Fruit fly (Drosophila melanogaster) whole organism, embryonic: ENCODE results near the gene Adh.
A peak's percentile ranks its signal among the peaks of the same experiment; 100 is the strongest.

Experiments used
- Ada2b ChIP-seq: fragments of 200-800 bp; sonication (Bioruptor generic); IDR thresholded peaks from 2 replicates; pipeline ENCODE4 v1.3.6; 2022; ENCODE audit warnings: missing biosample characterization, missing genetic modification characterization
- B-H2 ChIP-seq: fragments of 200-800 bp; sonication (Bioruptor generic); optimal IDR thresholded peaks from 2 replicates; lab custom pipeline; 2018; ENCODE audit warnings: missing biosample characterization, mild to moderate bottlenecking, missing genetic modification characterization
- CG10543 ChIP-seq: fragments of 200-800 bp; sonication (Bioruptor generic); optimal IDR thresholded peaks from 3 replicates; lab custom pipeline; 2017; ENCODE audit warnings: missing biosample characterization, mild to moderate bottlenecking, missing genetic modification characterization, moderate library complexity
- CG15011 ChIP-seq: fragments of 200-800 bp; sonication (Bioruptor generic); optimal IDR thresholded peaks from 3 replicates; lab custom pipeline; 2018; ENCODE audit warnings: missing biosample characterization, mild to moderate bottlenecking, missing genetic modification characterization
- CG16813 ChIP-seq: fragments of 200-800 bp; sonication (Bioruptor generic); IDR thresholded peaks from 3 replicates; pipeline ENCODE4 v1.3.6; 2022; ENCODE audit warnings: missing biosample characterization, missing genetic modification characterization; ENCODE audit not compliant: partially characterized antibody
- CG17186 ChIP-seq: fragments of 200-800 bp; sonication (Bioruptor generic); optimal IDR thresholded peaks from 3 replicates; lab custom pipeline; 2017; ENCODE audit warnings: missing biosample characterization, missing genetic modification reagents, missing genetic modification characterization
- CG31441 ChIP-seq: fragments of 200-800 bp; sonication (Bioruptor generic); IDR thresholded peaks from 2 replicates; pipeline ENCODE4 v1.3.6; 2022; ENCODE audit warnings: missing biosample characterization, missing genetic modification characterization
- CG32772 ChIP-seq: fragments of 200-800 bp; sonication (Bioruptor generic); IDR thresholded peaks from 2 replicates; pipeline ENCODE4 v1.3.6; 2022; ENCODE audit warnings: missing biosample characterization, missing genetic modification characterization
- CG34376 ChIP-seq: fragments of 200-800 bp; sonication (Bioruptor generic); optimal IDR thresholded peaks from 2 replicates; lab custom pipeline; 2018; ENCODE audit warnings: missing biosample characterization, mild to moderate bottlenecking, missing genetic modification characterization
- CG4360 ChIP-seq: fragments of 200-800 bp; sonication (Bioruptor generic); IDR thresholded peaks from 2 replicates; pipeline ENCODE4 v1.3.6; 2022; ENCODE audit warnings: missing biosample characterization, missing genetic modification characterization
- CG5245 ChIP-seq: fragments of 200-800 bp; sonication (Bioruptor generic); optimal IDR thresholded peaks from 3 replicates; lab custom pipeline; 2016; ENCODE audit warnings: missing biosample characterization, missing genetic modification characterization
- CG6791 ChIP-seq: fragments of 200-800 bp; sonication (Bioruptor generic); IDR thresholded peaks from 3 replicates; pipeline ENCODE4 v1.3.6; 2022; ENCODE audit warnings: missing biosample characterization, missing genetic modification characterization; ENCODE audit not compliant: partially characterized antibody
- CG6854 ChIP-seq: fragments of 200-800 bp; sonication (Bioruptor generic); optimal IDR thresholded peaks from 3 replicates; lab custom pipeline; 2017; ENCODE audit warnings: missing biosample characterization, mild to moderate bottlenecking, missing genetic modification characterization
- CG7372 ChIP-seq: fragments of 200-800 bp; sonication (Bioruptor generic); IDR thresholded peaks from 2 replicates; pipeline ENCODE4 v1.3.6; 2022; ENCODE audit warnings: missing biosample characterization, missing genetic modification characterization
- CG7745 ChIP-seq: fragments of 200-800 bp; sonication (Bioruptor generic); optimal IDR thresholded peaks from 2 replicates; lab custom pipeline; 2018; ENCODE audit warnings: missing biosample characterization, mild to moderate bottlenecking, missing genetic modification characterization, moderate library complexity
- CG7839 ChIP-seq: fragments of 200-800 bp; sonication (Bioruptor generic); optimal IDR thresholded peaks from 3 replicates; lab custom pipeline; 2018; ENCODE audit warnings: missing biosample characterization, mild to moderate bottlenecking, missing genetic modification characterization, moderate library complexity
- CG8478 ChIP-seq: fragments of >200 bp; optimal IDR thresholded peaks from 2 replicates; lab custom pipeline; 2018
- CG8924 ChIP-seq: fragments of 200-800 bp; optimal IDR thresholded peaks from 3 replicates; lab custom pipeline; 2019; ENCODE audit warnings: missing biosample characterization, mild to moderate bottlenecking, missing genetic modification characterization, moderate library complexity
- CG9215 ChIP-seq: fragments of 200-800 bp; sonication (Bioruptor generic); IDR thresholded peaks from 2 replicates; pipeline ENCODE4 v1.3.6; 2022; ENCODE audit warnings: missing biosample characterization, missing genetic modification characterization
- CG9437 ChIP-seq: fragments of 200-800 bp; sonication (Bioruptor generic); optimal IDR thresholded peaks from 2 replicates; lab custom pipeline; 2018; ENCODE audit warnings: missing biosample characterization, mild to moderate bottlenecking, missing genetic modification characterization
- CG9797 ChIP-seq: fragments of 200-800 bp; sonication (Bioruptor generic); optimal IDR thresholded peaks from 3 replicates; lab custom pipeline; 2018; ENCODE audit warnings: missing biosample characterization, mild to moderate bottlenecking, missing genetic modification characterization
- Dip3 ChIP-seq: fragments of 200-800 bp; sonication (Bioruptor generic); optimal IDR thresholded peaks from 3 replicates; lab custom pipeline; 2016; ENCODE audit warnings: missing biosample characterization, missing genetic modification characterization
- Gug ChIP-seq: fragments of 200-800 bp; sonication (Bioruptor generic); IDR thresholded peaks from 4 replicates; pipeline ENCODE4 v1.3.6; 2022; ENCODE audit warnings: missing biosample characterization, missing genetic modification characterization
- Hmx ChIP-seq: fragments of 200-800 bp; sonication (Bioruptor generic); optimal IDR thresholded peaks from 2 replicates; lab custom pipeline; 2016; ENCODE audit warnings: missing biosample characterization, missing genetic modification characterization
- Mad ChIP-seq: fragments of 200-800 bp; sonication (Bioruptor generic); optimal IDR thresholded peaks from 2 replicates; lab custom pipeline; 2016; ENCODE audit warnings: missing biosample characterization, missing genetic modification characterization
- Neu2 ChIP-seq: fragments of 200-800 bp; sonication (Bioruptor generic); optimal IDR thresholded peaks from 3 replicates; lab custom pipeline; 2016; ENCODE audit warnings: missing biosample characterization, missing genetic modification characterization, borderline replicate concordance
- Nf-YB ChIP-seq: fragments of 200-800 bp; sonication (Bioruptor generic); optimal IDR thresholded peaks from 3 replicates; lab custom pipeline; 2019; ENCODE audit warnings: missing biosample characterization, mild to moderate bottlenecking, missing genetic modification characterization, moderate library complexity
- Optix ChIP-seq: fragments of 200-800 bp; sonication (Bioruptor generic); IDR thresholded peaks from 3 replicates; pipeline ENCODE4 v1.3.6; 2022; ENCODE audit warnings: missing biosample characterization, missing genetic modification characterization
- Taf1 ChIP-seq: fragments of 200-800 bp; sonication (Bioruptor generic); IDR thresholded peaks from 2 replicates; pipeline ENCODE4 v1.3.6; 2022; ENCODE audit warnings: missing biosample characterization, missing genetic modification characterization
- cwo ChIP-seq: fragments of 200-800 bp; sonication (Bioruptor generic); optimal IDR thresholded peaks from 3 replicates; lab custom pipeline; 2017; ENCODE audit warnings: missing biosample characterization, missing genetic modification characterization, mild to moderate bottlenecking, moderate library complexity, missing genetic modification reagents
- emc ChIP-seq: fragments of 200-800 bp; sonication (Bioruptor generic); optimal IDR thresholded peaks from 2 replicates; lab custom pipeline; 2016; ENCODE audit warnings: missing biosample characterization, missing genetic modification characterization
- ftz-f1 ChIP-seq: fragments of 200-800 bp; sonication (Bioruptor generic); optimal IDR thresholded peaks from 2 replicates; lab custom pipeline; 2016; ENCODE audit warnings: missing biosample characterization, missing genetic modification characterization
- gcm ChIP-seq: fragments of 200-800 bp; sonication (Bioruptor generic); optimal IDR thresholded peaks from 2 replicates; lab custom pipeline; 2019; ENCODE audit warnings: missing biosample characterization, mild to moderate bottlenecking, missing genetic modification characterization, moderate library complexity
- h ChIP-seq: fragments of >200 bp; optimal IDR thresholded peaks from 2 replicates; lab custom pipeline; 2017
- ham ChIP-seq: fragments of 200-800 bp; sonication (Bioruptor generic); IDR thresholded peaks from 2 replicates; pipeline ENCODE4 v1.3.6; 2022; ENCODE audit warnings: missing biosample characterization, missing genetic modification characterization
- jigr1 ChIP-seq: fragments of 200-800 bp; sonication (Bioruptor generic); IDR thresholded peaks from 3 replicates; pipeline ENCODE4 v1.3.6; 2022; ENCODE audit warnings: missing biosample characterization, missing genetic modification characterization
- jumu ChIP-seq: fragments of 200-800 bp; sonication (Bioruptor generic); optimal IDR thresholded peaks from 3 replicates; lab custom pipeline; 2016; ENCODE audit warnings: missing biosample characterization, missing genetic modification characterization
- luna ChIP-seq: fragments of 200-800 bp; sonication (Bioruptor generic); optimal IDR thresholded peaks from 2 replicates; lab custom pipeline; 2016; ENCODE audit warnings: missing biosample characterization, missing genetic modification characterization
- pho ChIP-seq: fragments of 200-800 bp; sonication (Bioruptor generic); optimal IDR thresholded peaks from 2 replicates; lab custom pipeline; 2016; ENCODE audit warnings: missing biosample characterization, missing genetic modification characterization
- ro ChIP-seq: fragments of 200-800 bp; sonication (Bioruptor generic); IDR thresholded peaks from 2 replicates; pipeline ENCODE4 v1.3.6; 2022; ENCODE audit warnings: missing biosample characterization, missing genetic modification characterization
- row ChIP-seq: fragments of 200-800 bp; sonication (Bioruptor generic); IDR thresholded peaks from 3 replicates; pipeline ENCODE4 v1.3.6; 2022; ENCODE audit warnings: missing biosample characterization, missing genetic modification characterization
- schlank ChIP-seq: fragments of 200-800 bp; sonication (Bioruptor generic); optimal IDR thresholded peaks from 2 replicates; lab custom pipeline; 2018; ENCODE audit warnings: missing biosample characterization, mild to moderate bottlenecking, missing genetic modification characterization
- seq ChIP-seq: fragments of 200-800 bp; sonication (Bioruptor generic); IDR thresholded peaks from 2 replicates; pipeline ENCODE4 v1.3.6; 2022; ENCODE audit warnings: missing biosample characterization, missing genetic modification characterization
- sima ChIP-seq: fragments of 200-800 bp; sonication (Bioruptor generic); optimal IDR thresholded peaks from 2 replicates; lab custom pipeline; 2016; ENCODE audit warnings: missing biosample characterization, missing genetic modification characterization
- sisA ChIP-seq: fragments of 200-800 bp; sonication (Bioruptor generic); IDR thresholded peaks from 2 replicates; pipeline ENCODE4 v1.3.6; 2022; ENCODE audit warnings: missing biosample characterization, missing genetic modification characterization
- slp2 ChIP-seq: fragments of 200-800 bp; sonication (Bioruptor generic); optimal IDR thresholded peaks from 2 replicates; lab custom pipeline; 2016; ENCODE audit warnings: missing biosample characterization, missing genetic modification characterization
- so ChIP-seq: fragments of 200-800 bp; sonication (Bioruptor generic); IDR thresholded peaks from 3 replicates; pipeline ENCODE4 v1.3.6; 2022; ENCODE audit warnings: missing biosample characterization, missing genetic modification characterization
- stwl ChIP-seq: fragments of 200-800 bp; sonication (Bioruptor generic); optimal IDR thresholded peaks from 3 replicates; lab custom pipeline; 2018; ENCODE audit warnings: missing biosample characterization, mild to moderate bottlenecking, missing genetic modification characterization, moderate library complexity
- toy ChIP-seq: fragments of 200-800 bp; sonication (Bioruptor generic); IDR thresholded peaks from 2 replicates; pipeline ENCODE4 v1.3.6; 2022; ENCODE audit warnings: missing biosample characterization, missing genetic modification characterization
- zf30C ChIP-seq: fragments of 200-800 bp; sonication (Bioruptor generic); optimal IDR thresholded peaks from 3 replicates; lab custom pipeline; 2018; ENCODE audit warnings: missing biosample characterization, mild to moderate bottlenecking, missing genetic modification characterization

Adh gene

dm6 chr2L:14612998-14613955 is 2.1 kb upstream of the Adh start (continued):
- TF ChIP-seq CG34376 (GFP tag; lab: Kevin White, UChicago) (peak; percentile 67), slp2 (GFP tag; lab: Kevin White, UChicago) (no peak), B-H2 (GFP tag; lab: Kevin White, UChicago) (peak; percentile 37), pho (GFP tag; lab: Kevin White, UChicago) (peak; percentile 62), Hmx (GFP tag; lab: Kevin White, UChicago) (peak; percentile 60), CG17186 (GFP tag; lab: Kevin White, UChicago) (no peak), row (peak; percentile 85), Ada2b (GFP tag; lab: Robert Waterston, UW) (peak; percentile 39; the same call in 1 of the 2 replicates), CG9437 (peak; percentile 85), CG5245 (no peak), CG6791 (GFP tag; lab: Robert Waterston, UW) (no peak), CG4360 (GFP tag; lab: Robert Waterston, UW) (no peak), ftz-f1 (peak; percentile 59), sima (GFP tag; lab: Kevin White, UChicago) (no peak), Gug (GFP tag; lab: Robert Waterston, UW) (0 out of 4 replicates have a peak, but pooled peaks have one; percentile 3), CG31441 (peak; percentile 92), so (GFP tag; lab: Robert Waterston, UW) (peak; percentile 69; the same call in 1 of the 3 replicates), zf30C (GFP tag; lab: Kevin White, UChicago) (peak; percentile 72), schlank (tag; lab: Kevin White, UChicago) (no peak), Mad (GFP tag; lab: Kevin White, UChicago) (peak; percentile 16), sisA (GFP tag; lab: Robert Waterston, UW) (peak; percentile 66), gcm (GFP tag; lab: Kevin White, UChicago) (peak; percentile 84), Neu2 (GFP tag; lab: Kevin White, UChicago) (no peak), CG8478 (lab: Kevin White, UChicago) (no peak), emc (GFP tag; lab: Kevin White, UChicago) (peak; percentile 0), Optix (GFP tag; lab: Robert Waterston, UW) (no peak), CG7745 (no peak), cwo (GFP tag; lab: Kevin White, UChicago) (peak; percentile 88), stwl (tag; lab: Kevin White, UChicago) (peak; percentile 3), jumu (GFP tag; lab: Kevin White, UChicago) (peak; percentile 34), jigr1 (no peak), ro (GFP tag; lab: Robert Waterston, UW) (no peak), CG16813 (GFP tag; lab: Robert Waterston, UW) (no peak), CG6854 (GFP tag; lab: Kevin White, UChicago) (peak; percentile 75), CG15011 (GFP tag; lab: Kevin White, UChicago) (peak; percentile 80), luna (no peak), seq (GFP tag; lab: Robert Waterston, UW) (peak; percentile 72), CG9797 (GFP tag; lab: Kevin White, UChicago) (no peak), CG8924 (tag; lab: Kevin White, UChicago) (peak; percentile 92), CG7839 (peak; percentile 88), toy (peak; percentile 35; the same call in 1 of the 2 replicates), CG32772 (GFP tag; lab: Robert Waterston, UW) (peak; percentile 67), Dip3 (GFP tag; lab: Kevin White, UChicago) (peak; percentile 54), h (lab: Kevin White, UChicago) (no peak), Taf1 (peak; percentile 48), Nf-YB (GFP tag; lab: Kevin White, UChicago) (peak; percentile 75), ham (GFP tag; lab: Robert Waterston, UW) (no peak), CG7372 (GFP tag; lab: Robert Waterston, UW) (0 out of 2 replicates have a peak, but pooled peaks have one; percentile 26), CG10543 (GFP tag; lab: Kevin White, UChicago) (peak; percentile 82), CG9215 (GFP tag; lab: Robert Waterston, UW) (peak; percentile 61; the same call in 1 of the 2 replicates)
